Fruit fly (Drosophila melanogaster) whole organism, embryonic: ENCODE results near the gene MED18.

Source experiments
- Ada2b ChIP-seq: fragments of 200-800 bp; sonication (Bioruptor generic); IDR thresholded peaks from 2 replicates; pipeline ENCODE4 v1.3.6; 2022; ENCODE audit warnings: missing biosample characterization, missing genetic modification characterization
- CG13624 ChIP-seq: fragments of 200-800 bp; sonication (Bioruptor generic); optimal IDR thresholded peaks from 2 replicates; lab custom pipeline; 2016; ENCODE audit warnings: missing biosample characterization, missing genetic modification characterization
- CG13775 ChIP-seq: fragments of 200-800 bp; sonication (Bioruptor generic); optimal IDR thresholded peaks from 3 replicates; lab custom pipeline; 2017; ENCODE audit warnings: missing biosample characterization, mild to moderate bottlenecking, missing genetic modification characterization
- CG14441 ChIP-seq: fragments of 200-800 bp; sonication (Bioruptor generic); IDR thresholded peaks from 2 replicates; pipeline ENCODE4 v1.3.6; 2022; ENCODE audit warnings: missing biosample characterization, missing genetic modification characterization
- CG15514 ChIP-seq: fragments of 200-800 bp; sonication (Bioruptor generic); optimal IDR thresholded peaks from 3 replicates; lab custom pipeline; 2017; ENCODE audit warnings: missing biosample characterization, missing genetic modification characterization, mild to moderate bottlenecking, moderate library complexity, missing genetic modification reagents
- CG1647 ChIP-seq: fragments of 200-800 bp; sonication (Bioruptor generic); optimal IDR thresholded peaks from 3 replicates; lab custom pipeline; 2016; ENCODE audit warnings: missing biosample characterization, missing genetic modification characterization
- CG17186 ChIP-seq: fragments of 200-800 bp; sonication (Bioruptor generic); optimal IDR thresholded peaks from 3 replicates; lab custom pipeline; 2017; ENCODE audit warnings: missing biosample characterization, missing genetic modification reagents, missing genetic modification characterization
- CG17385 ChIP-seq: fragments of 200-800 bp; sonication (Bioruptor generic); optimal IDR thresholded peaks from 3 replicates; lab custom pipeline; 2018; ENCODE audit warnings: missing biosample characterization, mild to moderate bottlenecking, missing genetic modification characterization
- CG31441 ChIP-seq: fragments of 200-800 bp; sonication (Bioruptor generic); IDR thresholded peaks from 2 replicates; pipeline ENCODE4 v1.3.6; 2022; ENCODE audit warnings: missing biosample characterization, missing genetic modification characterization
- CG34224 ChIP-seq: fragments of 200-800 bp; sonication (Bioruptor generic); IDR thresholded peaks from 3 replicates; pipeline ENCODE4 v1.3.6; 2022; ENCODE audit warnings: missing biosample characterization, missing genetic modification characterization; ENCODE audit not compliant: partially characterized antibody
- CG34422 ChIP-seq: fragments of 200-800 bp; sonication (Bioruptor generic); IDR thresholded peaks from 3 replicates; pipeline ENCODE4 v1.3.6; 2022; ENCODE audit warnings: missing biosample characterization, missing genetic modification characterization
- CG3726 ChIP-seq: fragments of 200-800 bp; sonication (Bioruptor generic); IDR thresholded peaks from 3 replicates; pipeline ENCODE4, ENCODE4 v1.3.6; 2022; ENCODE audit warnings: missing biosample characterization, missing genetic modification characterization
- CG3995 ChIP-seq: fragments of 200-800 bp; sonication (Bioruptor generic); optimal IDR thresholded peaks from 3 replicates; lab custom pipeline; 2016; ENCODE audit warnings: missing biosample characterization, missing genetic modification characterization
- CG42726 ChIP-seq: fragments of 200-800 bp; sonication (Bioruptor generic); IDR thresholded peaks from 2 replicates; pipeline ENCODE4 v1.3.6; 2022; ENCODE audit warnings: missing biosample characterization, missing genetic modification characterization; ENCODE audit not compliant: partially characterized antibody
- CG4617 ChIP-seq: fragments of 200-800 bp; sonication (Bioruptor generic); optimal IDR thresholded peaks from 3 replicates; lab custom pipeline; 2016; ENCODE audit warnings: missing biosample characterization, missing genetic modification characterization, borderline replicate concordance
- CG7839 ChIP-seq: fragments of 200-800 bp; sonication (Bioruptor generic); optimal IDR thresholded peaks from 3 replicates; lab custom pipeline; 2018; ENCODE audit warnings: missing biosample characterization, mild to moderate bottlenecking, missing genetic modification characterization, moderate library complexity
- CG8281 ChIP-seq: fragments of 200-800 bp; sonication (Bioruptor generic); optimal IDR thresholded peaks from 2 replicates; lab custom pipeline; 2018; ENCODE audit warnings: missing biosample characterization, mild to moderate bottlenecking, missing genetic modification characterization, moderate library complexity
- CG9797 ChIP-seq: fragments of 200-800 bp; sonication (Bioruptor generic); optimal IDR thresholded peaks from 3 replicates; lab custom pipeline; 2018; ENCODE audit warnings: missing biosample characterization, mild to moderate bottlenecking, missing genetic modification characterization
- CoRest ChIP-seq: fragments of 200-800 bp; sonication (Bioruptor generic); optimal IDR thresholded peaks from 3 replicates; lab custom pipeline; 2018; ENCODE audit warnings: missing biosample characterization, mild to moderate bottlenecking, missing genetic modification characterization, moderate library complexity
- Doc2 ChIP-seq: fragments of 200-800 bp; sonication (Bioruptor generic); IDR thresholded peaks from 2 replicates; pipeline ENCODE4 v1.3.6; 2022; ENCODE audit warnings: missing biosample characterization, missing genetic modification characterization
- Fer3 ChIP-seq: fragments of 200-800 bp; sonication (Bioruptor generic); optimal IDR thresholded peaks from 2 replicates; lab custom pipeline; 2018; ENCODE audit warnings: missing biosample characterization, mild to moderate bottlenecking, missing genetic modification characterization, moderate library complexity
- Jarid2 ChIP-seq: fragments of 200-800 bp; sonication (Bioruptor generic); optimal IDR thresholded peaks from 3 replicates; lab custom pipeline; 2017; ENCODE audit warnings: mild to moderate bottlenecking, missing biosample characterization, missing genetic modification reagents, missing genetic modification characterization
- Lpt ChIP-seq: fragments of >200 bp; optimal IDR thresholded peaks from 2 replicates; lab custom pipeline; 2018; ENCODE audit warnings: missing biosample characterization, missing genetic modification characterization
- MBD-R2 ChIP-seq: fragments of 200-800 bp; sonication (Bioruptor generic); IDR thresholded peaks from 2 replicates; pipeline ENCODE4 v1.3.6; 2022; ENCODE audit warnings: missing biosample characterization, missing genetic modification characterization
- NK7.1 ChIP-seq: fragments of 200-800 bp; sonication (Bioruptor generic); optimal IDR thresholded peaks from 3 replicates; lab custom pipeline; 2016; ENCODE audit warnings: missing biosample characterization, missing genetic modification characterization
- Ptx1 ChIP-seq: fragments of 200-800 bp; sonication (Bioruptor generic); IDR thresholded peaks from 2 replicates; pipeline ENCODE4 v1.3.6; 2022; ENCODE audit warnings: missing biosample characterization, missing genetic modification characterization
- Sox100B ChIP-seq: fragments of 200-800 bp; sonication (Bioruptor generic); optimal IDR thresholded peaks from 3 replicates; lab custom pipeline; 2018; ENCODE audit warnings: missing biosample characterization, mild to moderate bottlenecking, missing genetic modification characterization
- ab ChIP-seq: fragments of 200-800 bp; sonication (Bioruptor generic); optimal IDR thresholded peaks from 2 replicates; lab custom pipeline; 2016; ENCODE audit warnings: missing biosample characterization, missing genetic modification characterization
- al ChIP-seq: fragments of 200-800 bp; sonication (Bioruptor generic); IDR thresholded peaks from 2 replicates; pipeline ENCODE4 v1.3.6; 2022; ENCODE audit warnings: missing biosample characterization, missing genetic modification characterization
- amos ChIP-seq: fragments of 200-800 bp; sonication (Bioruptor generic); IDR thresholded peaks from 2 replicates; pipeline ENCODE4 v1.3.6; 2022; ENCODE audit warnings: missing biosample characterization, missing genetic modification characterization; ENCODE audit not compliant: partially characterized antibody
- bbx ChIP-seq: fragments of 200-800 bp; sonication (Bioruptor generic); IDR thresholded peaks from 2 replicates; pipeline ENCODE4 v1.3.6; 2022; ENCODE audit warnings: missing biosample characterization, missing genetic modification characterization; ENCODE audit not compliant: partially characterized antibody
- bowl ChIP-seq: fragments of 200-800 bp; sonication (Bioruptor generic); IDR thresholded peaks from 2 replicates; pipeline ENCODE4 v1.3.6; 2022; ENCODE audit warnings: missing biosample characterization, missing genetic modification characterization
- cas ChIP-seq: fragments of 200-800 bp; sonication (Bioruptor generic); IDR thresholded peaks from 2 replicates; pipeline ENCODE4 v1.3.6; 2022; ENCODE audit warnings: missing biosample characterization, missing genetic modification characterization
- corto ChIP-seq: fragments of 200-800 bp; sonication (Bioruptor generic); optimal IDR thresholded peaks from 2 replicates; lab custom pipeline; 2016; ENCODE audit warnings: missing biosample characterization, mild to moderate bottlenecking, missing genetic modification characterization, moderate library complexity
- en ChIP-seq: fragments of 200-800 bp; sonication (Bioruptor generic); optimal IDR thresholded peaks from 2 replicates; lab custom pipeline; 2016; ENCODE audit warnings: missing biosample characterization, missing genetic modification characterization
- ftz-f1 ChIP-seq: fragments of 200-800 bp; sonication (Bioruptor generic); optimal IDR thresholded peaks from 2 replicates; lab custom pipeline; 2016; ENCODE audit warnings: missing biosample characterization, missing genetic modification characterization
- gce ChIP-seq: fragments of 200-800 bp; sonication (Bioruptor generic); IDR thresholded peaks from 3 replicates; pipeline ENCODE4 v1.3.6; 2022; ENCODE audit warnings: missing biosample characterization, missing genetic modification characterization
- ind ChIP-seq: fragments of 200-800 bp; sonication (Bioruptor generic); optimal IDR thresholded peaks from 3 replicates; lab custom pipeline; 2016; ENCODE audit warnings: missing biosample characterization, missing genetic modification characterization
- maf-S ChIP-seq: fragments of 200-800 bp; sonication (Bioruptor generic); optimal IDR thresholded peaks from 2 replicates; lab custom pipeline; 2016; ENCODE audit warnings: missing biosample characterization, missing genetic modification characterization
- onecut ChIP-seq: fragments of 200-800 bp; sonication (Bioruptor generic); IDR thresholded peaks from 2 replicates; pipeline ENCODE4 v1.3.6; 2022; ENCODE audit warnings: missing biosample characterization, missing genetic modification characterization
- pan ChIP-seq, 4 experiments: fragments of >200 bp in 3 of 4; fragments of 200-800 bp in 1 of 4; sonication (Bioruptor generic) in 1 of 4; optimal IDR thresholded peaks in 3 of 4; IDR thresholded peaks in 1 of 4; 2 replicates each; pipeline versions ENCODE4 v1.3.6 to Lab custom; 2017 to 2022; ENCODE audit warnings: missing biosample characterization in 2 of 4, missing genetic modification characterization in 2 of 4, mixed read lengths in 1 of 4
- pho ChIP-seq: fragments of 200-800 bp; sonication (Bioruptor generic); optimal IDR thresholded peaks from 2 replicates; lab custom pipeline; 2016; ENCODE audit warnings: missing biosample characterization, missing genetic modification characterization
- ranshi ChIP-seq: fragments of 200-800 bp; sonication (Bioruptor generic); IDR thresholded peaks from 2 replicates; pipeline ENCODE4 v1.3.6; 2022; ENCODE audit warnings: missing biosample characterization, missing genetic modification characterization
- salm ChIP-seq: fragments of 200-800 bp; sonication (Bioruptor generic); optimal IDR thresholded peaks from 2 replicates; lab custom pipeline; 2018; ENCODE audit warnings: missing biosample characterization, mild to moderate bottlenecking, missing genetic modification characterization
- tap ChIP-seq: fragments of 200-800 bp; optimal IDR thresholded peaks from 3 replicates; lab custom pipeline; 2019; ENCODE audit warnings: missing biosample characterization, mild to moderate bottlenecking, missing genetic modification characterization, moderate library complexity
- tna ChIP-seq: fragments of 200-800 bp; sonication (Bioruptor generic); IDR thresholded peaks from 2 replicates; pipeline ENCODE4 v1.3.6; 2022; ENCODE audit warnings: missing biosample characterization, missing genetic modification characterization; ENCODE audit not compliant: partially characterized antibody
- trem ChIP-seq: fragments of 200-800 bp; optimal IDR thresholded peaks from 3 replicates; lab custom pipeline; 2019; ENCODE audit warnings: missing biosample characterization, mild to moderate bottlenecking, missing genetic modification characterization, moderate library complexity
- trh ChIP-seq: fragments of 200-800 bp; sonication (Bioruptor generic); optimal IDR thresholded peaks from 2 replicates; lab custom pipeline; 2016; ENCODE audit warnings: missing biosample characterization, missing genetic modification characterization
- tup ChIP-seq: fragments of 200-800 bp; sonication (Bioruptor generic); optimal IDR thresholded peaks from 2 replicates; lab custom pipeline; 2016; ENCODE audit warnings: missing biosample characterization, mild to moderate bottlenecking, missing genetic modification characterization, moderate library complexity

The MED18 gene

dm6 chrX:1877107-1877736 is 11.5 kb downstream of the MED18 start, which contains the start of the genes CG14817 and CG14805 (continued):
- TF ChIP-seq MBD-R2 (GFP tag; lab: Robert Waterston, UW) (peak; percentile 75), maf-S (GFP tag; lab: Kevin White, UChicago) (no peak), CG34224 (GFP tag; lab: Robert Waterston, UW) (peak; percentile 67), CG8281 (no peak), ranshi (peak; percentile 19; the same call in 1 of the 2 replicates), CG13775 (GFP tag; lab: Kevin White, UChicago) (peak; percentile 72), CG15514 (GFP tag; lab: Kevin White, UChicago) (peak; percentile 90), CoRest (tag; lab: Kevin White, UChicago) (peak; percentile 43), trem (tag; lab: Kevin White, UChicago) (peak; percentile 88), CG17186 (GFP tag; lab: Kevin White, UChicago) (peak; percentile 50), trh (no peak), bbx (GFP tag; lab: Robert Waterston, UW) (peak; percentile 61), Doc2 (GFP tag; lab: Robert Waterston, UW) (no peak), tna (GFP tag; lab: Robert Waterston, UW) (no peak; the same call in 1 of the 2 replicates), corto (GFP tag; lab: Kevin White, UChicago) (no peak), onecut (GFP tag; lab: Robert Waterston, UW) (peak; percentile 76), ind (no peak), amos (GFP tag; lab: Robert Waterston, UW) (peak; percentile 66), CG42726 (GFP tag; lab: Robert Waterston, UW) (no peak), CG9797 (GFP tag; lab: Kevin White, UChicago) (peak; percentile 72), Jarid2 (GFP tag; lab: Kevin White, UChicago) (no peak), Ptx1 (GFP tag; lab: Robert Waterston, UW) (no peak), ab (GFP tag; lab: Kevin White, UChicago) (no peak), CG31441 (GFP tag; lab: Robert Waterston, UW) (peak; percentile 75), pho (GFP tag; lab: Kevin White, UChicago) (no peak), CG7839 (peak; percentile 66), CG13624 (GFP tag; lab: Kevin White, UChicago) (peak; percentile 30), pan (optimal IDR thresholded peaks at IDR 0.05; lab: Kevin White, UChicago) (no peak), pan (GFP tag; optimal IDR thresholded peaks at IDR 0.05 in 1 of 2, IDR thresholded peaks at IDR 0.05 in 1 of 2) (peak in 1 of 2 experiments; percentile 56), Ada2b (GFP tag; lab: Robert Waterston, UW) (peak; percentile 24; the same call in 1 of the 2 replicates), Sox100B (no peak), CG1647 (GFP tag; lab: Kevin White, UChicago) (peak; percentile 52), gce (GFP tag; lab: Robert Waterston, UW) (peak; percentile 66; the same call in 2 of the 3 replicates), ftz-f1 (peak; percentile 31), salm (tag; lab: Kevin White, UChicago) (peak; percentile 70), CG3995 (peak; percentile 54), bowl (GFP tag; lab: Robert Waterston, UW) (no peak), CG3726 (no peak), al (no peak; the same call in 1 of the 2 replicates), CG14441 (GFP tag; lab: Robert Waterston, UW) (no peak), NK7.1 (peak; percentile 2), en (GFP tag; lab: Kevin White, UChicago) (peak; percentile 35), tap (peak; percentile 69), CG34422 (peak; percentile 58; the same call in 1 of the 3 replicates), tup (no peak), CG4617 (GFP tag; lab: Kevin White, UChicago) (peak; percentile 74), cas (GFP tag; lab: Robert Waterston, UW) (no peak), Fer3 (peak; percentile 76), CG17385 (GFP tag; lab: Kevin White, UChicago) (peak; percentile 76), Lpt (GFP tag; lab: Kevin White, UChicago) (no peak)
